Worm (Caenorhabditis elegans): ENCODE data around the gene F26C11.4.

Gene F26C11.4

ce11 chrII:9933947-9934383 is 17.9 kb upstream of the F26C11.4 start (continued):
- TF ChIP-seq pha-4 (GFP tag; IDR thresholded peaks at IDR 0.05) = 0 out of 2 replicates have a peak, but pooled peaks have one; percentile 29
- TF ChIP-seq pha-4 (tag; optimal IDR thresholded peaks at IDR 0.05) = no peak
- TF ChIP-seq T26A8.4 (GFP tag; IDR thresholded peaks at IDR 0.05) = peak; percentile 60
- no peak for TF ChIP-seq nhr-28 (tag; optimal IDR thresholded peaks at IDR 0.05)
- no peak for TF ChIP-seq unc-62 (GFP tag; optimal IDR thresholded peaks at IDR 0.05 in 1 of 2)
- TF ChIP-seq unc-62 (tag; optimal IDR thresholded peaks at IDR 0.05) = no peak
- no peak for TF ChIP-seq unc-39 (tag; optimal IDR thresholded peaks at IDR 0.05)
- no peak for TF ChIP-seq lin-15B (tag; optimal IDR thresholded peaks at IDR 0.05)
- TF ChIP-seq D1046.2 (GFP tag; IDR thresholded peaks at IDR 0.05) = peak; percentile 59; the same call in 1 of the 2 replicates
- no peak for TF ChIP-seq nhr-237 (tag; optimal IDR thresholded peaks at IDR 0.05)
- no peak for TF ChIP-seq ceh-62 (tag; optimal IDR thresholded peaks at IDR 0.05)
- no peak for TF ChIP-seq nhr-77 (tag; optimal IDR thresholded peaks at IDR 0.05)
- no peak for TF ChIP-seq snpc-4 (tag; optimal IDR thresholded peaks at IDR 0.05)
- no peak for TF ChIP-seq ceh-28 (tag; optimal IDR thresholded peaks at IDR 0.05)
- no peak for TF ChIP-seq snpc-1.2 (GFP tag; IDR thresholded peaks at IDR 0.05)
- peak; percentile 66; the same call in 1 of the 2 replicates for TF ChIP-seq Y75B8A.6 (GFP tag; IDR thresholded peaks at IDR 0.05)
- TF ChIP-seq duxl-1 (tag; optimal IDR thresholded peaks at IDR 0.05; ENCODE audit: poor library complexity) = peak; percentile 58
- no peak for TF ChIP-seq fos-1 (tag; optimal IDR thresholded peaks at IDR 0.05)
- no peak for TF ChIP-seq ctbp-1 (GFP tag; IDR thresholded peaks at IDR 0.05)
- TF ChIP-seq F44E2.7 (GFP tag; IDR thresholded peaks at IDR 0.05) = no peak
- TF ChIP-seq madf-9 (GFP tag; conservative IDR thresholded peaks at IDR 0.05) = no peak
- TF ChIP-seq hif-1 (tag; optimal IDR thresholded peaks at IDR 0.05) = no peak
- TF ChIP-seq mes-2 (tag; optimal IDR thresholded peaks at IDR 0.05; ENCODE audit: poor library complexity, severe bottlenecking) = peak; percentile 17
- TF ChIP-seq dpl-1 (GFP tag; optimal IDR thresholded peaks at IDR 0.05) = no peak
- TF ChIP-seq daf-16 (GFP tag; optimal IDR thresholded peaks at IDR 0.05) = peak in 1 of 2 experiments; percentile 65
- peak; percentile 50 for TF ChIP-seq daf-16 (tag; optimal IDR thresholded peaks at IDR 0.05)
- no peak for TF ChIP-seq mdl-1 (tag; optimal IDR thresholded peaks at IDR 0.05)
- no peak for TF ChIP-seq egl-27 (tag; optimal IDR thresholded peaks at IDR 0.05)
- no peak for TF ChIP-seq ceh-82 (tag; optimal IDR thresholded peaks at IDR 0.05)
- TF ChIP-seq zfp-3 (GFP tag; conservative IDR thresholded peaks at IDR 0.05) = peak; percentile 67
- TF ChIP-seq daf-8 (GFP tag; IDR thresholded peaks at IDR 0.05) = no peak
- no peak for TF ChIP-seq sdz-12 (GFP tag; optimal IDR thresholded peaks at IDR 0.05)
- no peak for TF ChIP-seq dmd-9 (GFP tag; IDR thresholded peaks at IDR 0.05)
- TF ChIP-seq ces-1 (GFP tag; optimal IDR thresholded peaks at IDR 0.05) = no peak
- TF ChIP-seq hmg-1.1 (GFP tag; IDR thresholded peaks at IDR 0.05) = no peak
- TF ChIP-seq zip-11 (GFP tag; IDR thresholded peaks at IDR 0.05) = no peak
- TF ChIP-seq F49E8.2 (tag; optimal IDR thresholded peaks at IDR 0.05; ENCODE audit: borderline replicate concordance) = no peak
- TF ChIP-seq Y48G9A.11 (GFP tag; IDR thresholded peaks at IDR 0.05) = no peak
- no peak for TF ChIP-seq nhr-11 (tag; optimal IDR thresholded peaks at IDR 0.05)
- no peak for TF ChIP-seq nhr-10 (tag; optimal IDR thresholded peaks at IDR 0.05)
- no peak for TF ChIP-seq skn-1 (tag; optimal IDR thresholded peaks at IDR 0.05)
- peak; percentile 28 for TF ChIP-seq dve-1 (tag; optimal IDR thresholded peaks at IDR 0.05; ENCODE audit: insufficient read depth)
- no peak for TF ChIP-seq arid-1 (GFP tag; conservative IDR thresholded peaks at IDR 0.05)
- TF ChIP-seq nhr-111 (GFP tag; optimal IDR thresholded peaks at IDR 0.05) = no peak
- no peak for TF ChIP-seq mxl-2 (GFP tag; conservative IDR thresholded peaks at IDR 0.05)
- TF ChIP-seq zag-1 (tag; optimal IDR thresholded peaks at IDR 0.05) = no peak
- no peak for TF ChIP-seq egl-43 (GFP tag; IDR thresholded peaks at IDR 0.05)
